Worm (Caenorhabditis elegans) whole organism, midembryonic: Measurements from ENCODE around the gene clec-216.

Source experiments
- flt-1 ChIP-seq: fragments of 200-800 bp; sonication (Bioruptor generic); IDR thresholded peaks from 2 replicates; pipeline ENCODE4 v1.3.6; 2022; ENCODE audit warnings: missing genetic modification characterization, missing compliant biosample characterization
- ref-1 ChIP-seq: fragments of 200-800 bp; sonication (Bioruptor generic); conservative IDR thresholded peaks from 2 replicates; pipeline ENCODE4 v1.3.6; 2022; ENCODE audit warnings: missing genetic modification reagents, missing genetic modification characterization, missing compliant biosample characterization
- ztf-23 ChIP-seq: fragments of 200-800 bp; sonication (Bioruptor generic); IDR thresholded peaks from 2 replicates; pipeline ENCODE4 v1.3.6; 2022; ENCODE audit warnings: missing genetic modification reagents, missing genetic modification characterization, missing compliant biosample characterization

DNA sequence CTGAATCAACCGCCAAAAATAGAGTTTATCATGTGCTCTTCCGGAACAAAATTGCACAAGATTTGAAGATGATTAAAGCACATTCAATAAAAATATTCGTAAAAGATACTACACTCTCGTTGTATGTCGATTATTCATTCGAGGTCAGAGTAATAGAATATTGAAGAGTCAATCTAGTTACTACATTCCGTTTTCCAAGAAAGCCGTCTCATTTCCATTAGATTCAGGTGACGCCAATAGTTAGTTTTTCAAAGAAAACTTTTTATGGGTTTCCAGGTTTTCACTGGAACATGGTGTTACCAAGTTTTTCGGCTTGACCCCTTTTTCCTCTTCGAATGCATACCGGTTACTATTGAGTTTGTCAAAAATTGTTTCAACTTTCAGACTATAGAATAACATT lies 17.8 kb upstream of the clec-216 start:
- TF ChIP-seq ztf-23 (GFP tag; lab: Robert Waterston, UW) (no peak), flt-1 (GFP tag; lab: Robert Waterston, UW) (no peak), ref-1 (GFP tag; lab: Robert Waterston, UW) (no peak)
